Fruit fly (Drosophila melanogaster): Measurements from ENCODE around the gene CG32719.

DNA sequence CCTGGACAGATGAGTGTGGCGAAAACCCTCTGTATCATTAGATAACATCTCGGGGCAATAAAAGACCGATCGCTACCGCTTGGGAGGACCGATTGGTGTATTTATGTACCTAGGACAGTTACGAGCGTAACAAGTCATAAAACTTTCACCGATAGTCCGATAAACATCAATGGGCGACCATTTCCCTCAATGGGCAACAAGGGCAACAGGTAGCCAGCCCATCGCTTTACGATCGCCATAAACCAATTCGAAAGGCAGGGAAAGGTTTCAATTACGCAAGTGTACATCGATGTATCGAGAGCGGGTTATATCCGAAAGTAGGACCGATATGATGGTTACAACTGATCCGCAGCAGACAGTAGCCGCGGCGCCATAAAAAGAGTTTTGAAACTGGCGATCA is 5.3 kb downstream of the CG32719 start:
- no peak for TF ChIP-seq psq (optimal IDR thresholded peaks at IDR 0.05)
- TF ChIP-seq Myc (optimal IDR thresholded peaks at IDR 0.05), result no peak
- TF ChIP-seq ttk (optimal IDR thresholded peaks at IDR 0.05), result no peak
